Fruit fly (Drosophila melanogaster): ENCODE results near the gene dan.

Gene dan

dm6 chr3R:25137565-25138367 is 46.4 kb upstream of the dan start, which contains the start of gene danr:
danr (plus strand) TSS chr3R:25138072.
- TF ChIP-seq sens (GFP tag) = no peak
- peak; percentile 6 for TF ChIP-seq nom (GFP tag; optimal IDR thresholded peaks at IDR 0.05)
- TF ChIP-seq lola (GFP tag; optimal IDR thresholded peaks at IDR 0.05) = no peak
- peak; percentile 77 for TF ChIP-seq Jarid2 (GFP tag; optimal IDR thresholded peaks at IDR 0.05)
- TF ChIP-seq CG12659 (GFP tag; optimal IDR thresholded peaks at IDR 0.05) = no peak
- TF ChIP-seq wek (GFP tag; optimal IDR thresholded peaks at IDR 0.05) = no peak
- no peak for TF ChIP-seq CG3995 (GFP tag; optimal IDR thresholded peaks at IDR 0.05)
- peak; percentile 95 for TF ChIP-seq Nf-YC (tag; optimal IDR thresholded peaks at IDR 0.05)
- TF ChIP-seq tgo (GFP tag; IDR thresholded peaks at IDR 0.05) = no peak
- TF ChIP-seq pros (GFP tag; optimal IDR thresholded peaks at IDR 0.05) = peak; percentile 65
- peak; percentile 61 for TF ChIP-seq CG15479 (GFP tag; optimal IDR thresholded peaks at IDR 0.05)
- TF ChIP-seq stc (GFP tag; IDR thresholded peaks at IDR 0.05) = no peak
- no peak for TF ChIP-seq CG12104 (GFP tag; optimal IDR thresholded peaks at IDR 0.05)
- no peak for TF ChIP-seq Optix (GFP tag; IDR thresholded peaks at IDR 0.05)
- no peak for TF ChIP-seq seq (GFP tag; IDR thresholded peaks at IDR 0.05)
- no peak for TF ChIP-seq Rfx (GFP tag; IDR thresholded peaks at IDR 0.05)
- 0 out of 3 replicates have a peak, but pooled peaks have one; percentile 16 for TF ChIP-seq ken (GFP tag; IDR thresholded peaks at IDR 0.05)
- no peak for TF ChIP-seq pan (optimal IDR thresholded peaks at IDR 0.05)
- TF ChIP-seq pan (GFP tag; optimal IDR thresholded peaks at IDR 0.05 in 1 of 2, IDR thresholded peaks at IDR 0.05 in 1 of 2) = no peak
- no peak for TF ChIP-seq CG11456 (GFP tag; IDR thresholded peaks at IDR 0.05)
- no peak for TF ChIP-seq lov (optimal IDR thresholded peaks at IDR 0.05)
- peak; percentile 52; the same call in 1 of the 3 replicates for TF ChIP-seq lov (GFP tag; IDR thresholded peaks at IDR 0.05)
- TF ChIP-seq zen2 (GFP tag; IDR thresholded peaks at IDR 0.05; ENCODE audit: partially characterized antibody) = peak; percentile 22; the same call in 1 of the 3 replicates
- TF ChIP-seq pb (GFP tag; optimal IDR thresholded peaks at IDR 0.05) = no peak
- peak in 1 of 2 experiments; percentile 50 for TF ChIP-seq bsh (GFP tag; optimal IDR thresholded peaks at IDR 0.05)
- TF ChIP-seq cad (GFP tag; optimal IDR thresholded peaks at IDR 0.05) = no peak
- TF ChIP-seq dm (GFP tag; optimal IDR thresholded peaks at IDR 0.05) = no peak
- TF ChIP-seq D (optimal IDR thresholded peaks at IDR 0.05) = peak; percentile 57
- TF ChIP-seq D (GFP tag; optimal IDR thresholded peaks at IDR 0.05) = no peak
- no peak for TF ChIP-seq CG10366 (GFP tag; IDR thresholded peaks at IDR 0.05)
- no peak for TF ChIP-seq CG4328 (GFP tag; optimal IDR thresholded peaks at IDR 0.05)
- no peak for TF ChIP-seq CG3847 (GFP tag; IDR thresholded peaks at IDR 0.05)
- no peak for TF ChIP-seq CG16779 (GFP tag; IDR thresholded peaks at IDR 0.05)
- peak; percentile 64 for TF ChIP-seq CG1832 (GFP tag; optimal IDR thresholded peaks at IDR 0.05)
- no peak for TF ChIP-seq ind (GFP tag; optimal IDR thresholded peaks at IDR 0.05)
- peak; percentile 6 for TF ChIP-seq nerfin-1 (tag; optimal IDR thresholded peaks at IDR 0.05)
- no peak for TF ChIP-seq CG17385 (GFP tag; optimal IDR thresholded peaks at IDR 0.05)
- TF ChIP-seq CG8388 (GFP tag; optimal IDR thresholded peaks at IDR 0.05) = no peak
- TF ChIP-seq CG13424 (tag; optimal IDR thresholded peaks at IDR 0.05) = no peak
- TF ChIP-seq CG3407 (GFP tag; optimal IDR thresholded peaks at IDR 0.05) = no peak
- no peak for TF ChIP-seq toy (GFP tag; IDR thresholded peaks at IDR 0.05)
- TF ChIP-seq CG11504 (tag; optimal IDR thresholded peaks at IDR 0.05) = no peak
- TF ChIP-seq fd64A (GFP tag; optimal IDR thresholded peaks at IDR 0.05) = no peak
- TF ChIP-seq CrebB (tag; optimal IDR thresholded peaks at IDR 0.05) = no peak
- TF ChIP-seq CG3281 (GFP tag; optimal IDR thresholded peaks at IDR 0.05) = no peak
- peak; percentile 72 for TF ChIP-seq cg (GFP tag; optimal IDR thresholded peaks at IDR 0.05)
- 0 out of 2 replicates have a peak, but pooled peaks have one; percentile 11 for TF ChIP-seq Bgb (GFP tag; IDR thresholded peaks at IDR 0.05; ENCODE audit: partially characterized antibody)
- TF ChIP-seq danr (GFP tag; IDR thresholded peaks at IDR 0.05) = 0 out of 2 replicates have a peak, but pooled peaks have one; percentile 10
- peak; percentile 62 for TF ChIP-seq Kr (GFP tag; optimal IDR thresholded peaks at IDR 0.05)
- TF ChIP-seq yki (optimal IDR thresholded peaks at IDR 0.05) = peak; percentile 53

All from whole organism, embryonic.